Fruit fly (Drosophila melanogaster): Measurements from ENCODE around the gene CG43367.

The CG43367 gene

dm6 chr3L:4270949-4271827 is 77.4 kb downstream of the CG43367 start (continued):
- TF ChIP-seq CG1621 (tag; optimal IDR thresholded peaks at IDR 0.05) (no peak), fd59A (GFP tag; optimal IDR thresholded peaks at IDR 0.05) (no peak), CG11762 (GFP tag; optimal IDR thresholded peaks at IDR 0.05; ENCODE audit: insufficient read depth) (no peak), cyc (GFP tag; optimal IDR thresholded peaks at IDR 0.05) (no peak), vri (GFP tag; optimal IDR thresholded peaks at IDR 0.05) (no peak), eg (GFP tag; IDR thresholded peaks at IDR 0.05) (0 out of 3 replicates have a peak, but pooled peaks have one; percentile 28), CG8119 (GFP tag; IDR thresholded peaks at IDR 0.05) (peak; percentile 45; the same call in 2 of the 3 replicates), CG11294 (GFP tag; IDR thresholded peaks at IDR 0.05) (no peak), OdsH (GFP tag; optimal IDR thresholded peaks at IDR 0.05) (no peak), ss (GFP tag; optimal IDR thresholded peaks at IDR 0.05) (peak in 1 of 2 experiments; percentile 3), CG34406 (GFP tag; optimal IDR thresholded peaks at IDR 0.05) (no peak), Eip78C (GFP tag) (peak; percentile 73), Met (GFP tag; optimal IDR thresholded peaks at IDR 0.05) (no peak), CG8319 (GFP tag; optimal IDR thresholded peaks at IDR 0.05) (no peak), Gug (GFP tag; IDR thresholded peaks at IDR 0.05) (no peak), CG32006 (GFP tag; optimal IDR thresholded peaks at IDR 0.05) (peak; percentile 72)

dm6 chr3L:4272167-4272773 is 78.5 kb downstream of the CG43367 start:
- TF ChIP-seq fkh (GFP tag; optimal IDR thresholded peaks at IDR 0.05) (peak; percentile 81), CG6792 (GFP tag; optimal IDR thresholded peaks at IDR 0.05) (no peak)

Data from whole organism, prepupa.